Fruit fly (Drosophila melanogaster) whole organism, adult: Measurements from ENCODE around the gene SP555.

Source experiments
- CG11617 ChIP-seq: fragments of 200-800 bp; sonication (Bioruptor generic); optimal IDR thresholded peaks from 2 replicates; lab custom pipeline; 2017; ENCODE audit warnings: mild to moderate bottlenecking, missing biosample characterization, missing genetic modification reagents, missing genetic modification characterization
- CG12768 ChIP-seq: fragments of 200-800 bp; sonication (Bioruptor generic); optimal IDR thresholded peaks from 2 replicates; lab custom pipeline; 2017; ENCODE audit warnings: missing biosample characterization, missing genetic modification characterization, mild to moderate bottlenecking, moderate library complexity, missing genetic modification reagents
- CG14711 ChIP-seq: fragments of 200-800 bp; sonication (Bioruptor generic); optimal IDR thresholded peaks from 2 replicates; lab custom pipeline; 2018; ENCODE audit warnings: missing biosample characterization, mild to moderate bottlenecking, missing genetic modification characterization, moderate library complexity
- CG1620 ChIP-seq: fragments of 200-800 bp; sonication (Bioruptor generic); optimal IDR thresholded peaks from 2 replicates; lab custom pipeline; 2016; ENCODE audit warnings: missing biosample characterization, missing genetic modification characterization
- CG33017 ChIP-seq: fragments of 200-800 bp; sonication (Bioruptor generic); optimal IDR thresholded peaks from 2 replicates; lab custom pipeline; 2018; ENCODE audit warnings: missing biosample characterization, mild to moderate bottlenecking, missing genetic modification characterization, moderate library complexity
- CG5204 ChIP-seq: fragments of 200-800 bp; sonication (Bioruptor generic); optimal IDR thresholded peaks from 2 replicates; lab custom pipeline; 2016; ENCODE audit warnings: missing biosample characterization, missing genetic modification characterization
- CG7045 ChIP-seq: fragments of 200-800 bp; sonication (Bioruptor generic); optimal IDR thresholded peaks from 2 replicates; lab custom pipeline; 2017; ENCODE audit warnings: missing biosample characterization, mild to moderate bottlenecking, missing genetic modification characterization
- CG7101 ChIP-seq: fragments of 200-800 bp; sonication (Bioruptor generic); optimal IDR thresholded peaks from 2 replicates; lab custom pipeline; 2018; ENCODE audit warnings: missing biosample characterization, mild to moderate bottlenecking, missing genetic modification characterization, moderate library complexity
- Clk ChIP-seq: fragments of 200-800 bp; sonication (Bioruptor generic); optimal IDR thresholded peaks from 2 replicates; lab custom pipeline; 2017; ENCODE audit warnings: missing biosample characterization, missing genetic modification characterization
- Crg-1 ChIP-seq: fragments of 200-800 bp; sonication (Bioruptor generic); optimal IDR thresholded peaks from 2 replicates; lab custom pipeline; 2016; ENCODE audit warnings: missing biosample characterization, missing genetic modification characterization
- Hr96 ChIP-seq: fragments of 200-800 bp; sonication (Bioruptor generic); optimal IDR thresholded peaks from 2 replicates; lab custom pipeline; 2016; ENCODE audit warnings: missing biosample characterization, missing genetic modification characterization
- Mnt ChIP-seq: fragments of 200-800 bp; sonication (Bioruptor generic); optimal IDR thresholded peaks from 2 replicates; lab custom pipeline; 2016; ENCODE audit warnings: missing biosample characterization, mild to moderate bottlenecking, missing genetic modification characterization
- bab1 ChIP-seq: fragments of 200-800 bp; sonication (Bioruptor generic); optimal IDR thresholded peaks from 3 replicates; lab custom pipeline; 2019; ENCODE audit warnings: missing biosample characterization, mild to moderate bottlenecking, missing genetic modification characterization, moderate library complexity
- cic ChIP-seq: fragments of 200-800 bp; sonication (Bioruptor generic); optimal IDR thresholded peaks from 2 replicates; lab custom pipeline; 2017; ENCODE audit warnings: missing biosample characterization, mild to moderate bottlenecking, missing genetic modification characterization, moderate library complexity
- cnc ChIP-seq, 2 experiments: fragments of >200 bp; optimal IDR thresholded peaks; 2 replicates each; lab custom pipeline; 2017
- kay ChIP-seq: fragments of 200-800 bp; sonication (Bioruptor generic); peaks from one replicate; lab custom pipeline; 2016; ENCODE audit warnings: missing biosample characterization, missing genetic modification characterization, borderline replicate concordance
- ovo ChIP-seq: fragments of 200-800 bp; sonication (Bioruptor generic); optimal IDR thresholded peaks from 2 replicates; lab custom pipeline; 2016; ENCODE audit warnings: missing biosample characterization, missing genetic modification characterization
- pad ChIP-seq: fragments of 200-800 bp; sonication (Bioruptor generic); optimal IDR thresholded peaks from 3 replicates; lab custom pipeline; 2017; ENCODE audit warnings: missing biosample characterization, missing genetic modification characterization, mild to moderate bottlenecking, moderate library complexity, missing genetic modification reagents
- tj ChIP-seq: fragments of 200-800 bp; sonication (Bioruptor generic); optimal IDR thresholded peaks from 3 replicates; lab custom pipeline; 2017; ENCODE audit warnings: missing biosample characterization, mild to moderate bottlenecking, missing genetic modification characterization, moderate library complexity
- toe ChIP-seq: fragments of 200-800 bp; sonication (Bioruptor generic); optimal IDR thresholded peaks from 2 replicates; lab custom pipeline; 2016; ENCODE audit warnings: missing biosample characterization, missing genetic modification characterization

SP555 gene

dm6 chr2L:5005464-5005764 is 32.1 kb upstream of the SP555 start:
- TF ChIP-seq cnc (optimal IDR thresholded peaks at IDR 0.05; lab: Kevin White, UChicago) (no peak), pad (GFP tag; lab: Kevin White, UChicago) (no peak), CG1620 (GFP tag; lab: Kevin White, UChicago) (no peak), CG5204 (GFP tag; lab: Kevin White, UChicago) (no peak), Clk (GFP tag; lab: Kevin White, UChicago) (no peak), tj (GFP tag; lab: Kevin White, UChicago) (no peak), Crg-1 (no peak), bab1 (GFP tag; lab: Kevin White, UChicago) (no peak), Mnt (GFP tag; lab: Kevin White, UChicago) (no peak), CG33017 (tag; lab: Kevin White, UChicago) (no peak), CG14711 (tag; lab: Kevin White, UChicago) (no peak), toe (GFP tag; lab: Kevin White, UChicago) (no peak), CG11617 (GFP tag; lab: Kevin White, UChicago) (no peak), CG12768 (GFP tag; lab: Kevin White, UChicago) (no peak), cic (GFP tag; lab: Kevin White, UChicago) (no peak), CG7101 (tag; lab: Kevin White, UChicago) (no peak), Hr96 (GFP tag; lab: Kevin White, UChicago) (no peak)

DNA sequence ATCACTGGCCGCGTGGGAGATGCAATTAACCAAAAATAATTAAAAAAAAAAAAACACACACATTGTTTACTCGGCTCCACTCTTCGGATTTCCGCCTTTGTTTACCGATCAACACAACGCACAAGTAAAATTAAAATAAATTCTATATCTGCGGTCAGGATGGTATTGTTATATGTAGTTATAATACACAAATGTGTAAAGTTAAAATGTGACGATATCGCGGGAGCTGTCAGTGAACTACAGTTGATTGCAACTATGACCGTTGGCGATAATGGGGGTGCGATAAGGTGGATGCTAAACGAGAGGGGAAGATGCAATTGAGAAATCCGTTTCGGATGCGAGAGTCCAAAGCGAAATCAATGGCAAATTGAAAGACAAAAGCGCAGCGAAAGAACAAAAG is 31.2 kb upstream of the SP555 start:
- no peak for TF ChIP-seq CG33017 (tag; lab: Kevin White, UChicago)
- TF ChIP-seq ovo (GFP tag; lab: Kevin White, UChicago): peak; percentile 42

DNA sequence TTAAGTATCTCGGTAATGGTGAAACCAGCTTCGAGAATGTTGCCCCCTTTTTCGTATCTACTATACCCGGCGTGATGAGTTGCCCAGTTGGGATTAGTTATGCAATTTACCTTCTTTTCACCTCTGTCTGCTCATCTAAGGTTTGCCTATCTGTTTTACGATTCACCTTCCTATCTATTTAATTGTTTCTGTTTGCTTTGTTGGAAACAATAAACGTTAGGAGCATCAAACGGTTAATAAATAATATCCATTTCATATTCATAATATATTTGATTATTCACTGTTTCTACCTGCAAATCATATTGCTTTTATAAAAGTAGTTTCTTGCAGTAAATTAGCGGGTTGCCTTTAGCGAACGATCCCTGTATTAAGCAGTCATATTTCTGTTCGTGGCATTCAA is 30.3 kb upstream of the SP555 start:
- peak; percentile 76 for TF ChIP-seq CG33017 (tag; lab: Kevin White, UChicago)
- TF ChIP-seq CG11617 (GFP tag; lab: Kevin White, UChicago): peak; percentile 13
- peak; percentile 65 for TF ChIP-seq cic (GFP tag; lab: Kevin White, UChicago)
- peak; percentile 25 for TF ChIP-seq ovo (GFP tag; lab: Kevin White, UChicago)
- TF ChIP-seq bab1 (GFP tag; lab: Kevin White, UChicago): peak; percentile 40
- TF ChIP-seq CG12768 (GFP tag; lab: Kevin White, UChicago): peak; percentile 60
- no peak for TF ChIP-seq Mnt (GFP tag; lab: Kevin White, UChicago)
- TF ChIP-seq kay: no peak
- peak; percentile 4 for TF ChIP-seq tj (GFP tag; lab: Kevin White, UChicago)
- TF ChIP-seq Crg-1: no peak
- no peak for TF ChIP-seq CG5204 (GFP tag; lab: Kevin White, UChicago)
- no peak for TF ChIP-seq CG1620 (GFP tag; lab: Kevin White, UChicago)
- peak; percentile 22 for TF ChIP-seq pad (GFP tag; lab: Kevin White, UChicago)
- TF ChIP-seq Clk (GFP tag; lab: Kevin White, UChicago): no peak
- peak; percentile 65 for TF ChIP-seq CG7101 (tag; lab: Kevin White, UChicago)
- TF ChIP-seq CG14711 (tag; lab: Kevin White, UChicago): peak; percentile 53
- TF ChIP-seq Hr96 (GFP tag; lab: Kevin White, UChicago): no peak
- TF ChIP-seq cnc (optimal IDR thresholded peaks at IDR 0.05; lab: Kevin White, UChicago): no peak
- TF ChIP-seq toe (GFP tag; lab: Kevin White, UChicago): no peak
- TF ChIP-seq CG7045: peak; percentile 39

DNA sequence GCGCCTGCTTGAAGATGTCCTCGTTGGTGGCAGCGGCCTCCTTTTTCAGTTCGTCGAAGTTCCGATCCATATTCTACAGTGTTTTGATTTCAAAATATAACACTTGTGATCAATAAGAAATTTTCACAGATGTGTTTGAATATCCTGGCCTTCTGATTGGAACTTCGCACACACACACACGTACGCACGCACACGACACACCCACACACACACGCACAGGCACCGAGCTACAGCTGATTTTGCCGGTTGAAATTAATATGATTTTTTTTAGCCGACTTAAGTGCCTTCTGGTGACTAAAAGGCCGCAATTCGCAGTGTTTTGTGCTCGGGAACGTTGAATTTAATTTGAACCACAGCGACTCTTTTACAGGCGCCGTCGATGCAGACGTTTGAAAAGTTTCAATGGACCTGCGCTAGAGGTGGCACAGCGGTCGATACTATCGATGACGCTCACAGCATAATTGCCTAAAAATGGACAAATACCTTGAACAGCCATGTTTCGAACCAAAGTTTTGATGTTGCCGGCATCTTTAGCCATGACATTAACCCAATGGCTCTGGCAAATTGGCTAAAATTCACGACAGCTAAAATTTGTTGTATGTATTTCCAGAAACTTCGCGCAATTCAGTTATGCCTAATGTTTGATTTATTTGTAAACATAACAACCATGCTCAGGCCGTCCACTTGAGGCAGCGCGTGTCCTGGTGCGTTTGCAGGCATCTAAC is 28.0 kb upstream of the SP555 start, which contains the start of gene Rtnl1:
TSS of gene Rtnl1 (minus strand) at position 415 of the 725 bp plus-strand sequence.
- TF ChIP-seq Crg-1 (peak; percentile 33), CG12768 (GFP tag; lab: Kevin White, UChicago) (peak; percentile 26), CG7045 (no peak), bab1 (GFP tag; lab: Kevin White, UChicago) (peak; percentile 81), CG5204 (GFP tag; lab: Kevin White, UChicago) (no peak), Hr96 (GFP tag; lab: Kevin White, UChicago) (no peak), CG11617 (GFP tag; lab: Kevin White, UChicago) (peak; percentile 11), CG1620 (GFP tag; lab: Kevin White, UChicago) (peak; percentile 66), tj (GFP tag; lab: Kevin White, UChicago) (peak; percentile 28), Mnt (GFP tag; lab: Kevin White, UChicago) (peak; percentile 42), pad (GFP tag; lab: Kevin White, UChicago) (peak; percentile 22), CG33017 (tag; lab: Kevin White, UChicago) (peak; percentile 34), Clk (GFP tag; lab: Kevin White, UChicago) (peak; percentile 15), toe (GFP tag; lab: Kevin White, UChicago) (no peak), CG14711 (tag; lab: Kevin White, UChicago) (peak; percentile 33), CG7101 (tag; lab: Kevin White, UChicago) (peak; percentile 17), cnc (optimal IDR thresholded peaks at IDR 0.05; lab: Kevin White, UChicago) (no peak), kay (no peak), ovo (GFP tag; lab: Kevin White, UChicago) (no peak), cic (GFP tag; lab: Kevin White, UChicago) (peak; percentile 70)

DNA sequence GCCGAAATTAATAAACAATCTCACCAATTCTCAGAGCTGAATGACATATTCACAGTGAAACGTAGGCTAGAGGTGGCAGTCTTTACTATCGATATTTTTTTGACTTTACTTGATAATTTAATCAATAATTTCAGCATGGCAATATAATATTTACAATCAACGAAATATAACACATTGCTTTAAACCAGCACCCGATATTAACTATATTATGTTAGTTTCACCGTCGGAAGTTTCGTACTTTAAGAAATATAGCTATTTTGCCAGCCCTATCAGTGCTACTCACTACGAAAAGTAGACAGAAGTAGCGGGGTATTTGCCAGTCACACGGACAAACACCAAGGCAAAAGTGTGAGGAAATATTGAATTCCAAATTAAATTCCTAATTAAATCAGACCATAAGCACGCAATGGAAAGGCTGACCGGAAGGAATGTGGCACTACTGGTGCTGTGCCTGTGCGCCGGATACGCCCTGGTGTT is 26.7 kb upstream of the SP555 start, which contains the start of the genes CG31917, Tfb5 and SelT:
TSS of gene CG31917 (minus strand) at position 51 of the 477 bp plus-strand sequence.
TSS of gene Tfb5 (minus strand) at position 51 of the 477 bp plus-strand sequence.
TSS of gene SelT (plus strand) at position 139 of the 477 bp plus-strand sequence.
- TF ChIP-seq CG33017 (tag; lab: Kevin White, UChicago) (peak; percentile 37), bab1 (GFP tag; lab: Kevin White, UChicago) (peak; percentile 83), CG7045 (peak; percentile 61), CG7101 (tag; lab: Kevin White, UChicago) (peak; percentile 73), CG14711 (tag; lab: Kevin White, UChicago) (peak; percentile 58), ovo (GFP tag; lab: Kevin White, UChicago) (peak; percentile 52), CG1620 (GFP tag; lab: Kevin White, UChicago) (peak; percentile 78), tj (GFP tag; lab: Kevin White, UChicago) (peak; percentile 49), Crg-1 (peak; percentile 52), CG11617 (GFP tag; lab: Kevin White, UChicago) (peak; percentile 73), CG12768 (GFP tag; lab: Kevin White, UChicago) (peak; percentile 55), toe (GFP tag; lab: Kevin White, UChicago) (peak; percentile 82), pad (GFP tag; lab: Kevin White, UChicago) (peak; percentile 85), cic (GFP tag; lab: Kevin White, UChicago) (no peak), Mnt (GFP tag; lab: Kevin White, UChicago) (peak; percentile 56), Clk (GFP tag; lab: Kevin White, UChicago) (peak; percentile 20), kay (no peak), CG5204 (GFP tag; lab: Kevin White, UChicago) (no peak), cnc (optimal IDR thresholded peaks at IDR 0.05; lab: Kevin White, UChicago) (no peak), Hr96 (GFP tag; lab: Kevin White, UChicago) (peak; percentile 71)
